Fruit fly (Drosophila melanogaster) whole organism, embryonic: ENCODE measurements around the gene CG14153.

Experiments used
- Awh ChIP-seq: fragments of 200-800 bp; sonication (Bioruptor generic); IDR thresholded peaks from 2 replicates; pipeline ENCODE4, ENCODE4 v1.3.6; 2022; ENCODE audit warnings: missing biosample characterization, missing genetic modification characterization
- BEAF-32 ChIP-seq: fragments of 200-800 bp; sonication (Bioruptor generic); optimal IDR thresholded peaks from 3 replicates; lab custom pipeline; 2017; ENCODE audit warnings: missing biosample characterization, missing genetic modification characterization, mild to moderate bottlenecking, moderate library complexity, missing genetic modification reagents
- CG12155 ChIP-seq: fragments of 200-800 bp; sonication (Bioruptor generic); optimal IDR thresholded peaks from 3 replicates; lab custom pipeline; 2016; ENCODE audit warnings: missing biosample characterization, missing genetic modification characterization
- CG12219 ChIP-seq: fragments of 200-800 bp; sonication (Bioruptor generic); optimal IDR thresholded peaks from 3 replicates; lab custom pipeline; 2018; ENCODE audit warnings: missing biosample characterization, mild to moderate bottlenecking, missing genetic modification characterization
- CG12744 ChIP-seq: fragments of 200-800 bp; sonication (Bioruptor generic); optimal IDR thresholded peaks from 2 replicates; lab custom pipeline; 2016; ENCODE audit warnings: missing biosample characterization, missing genetic modification characterization
- CG15601 ChIP-seq: fragments of 200-800 bp; sonication (Bioruptor generic); optimal IDR thresholded peaks from 3 replicates; lab custom pipeline; 2019; ENCODE audit warnings: missing biosample characterization, mild to moderate bottlenecking, missing genetic modification characterization, moderate library complexity
- CG17361 ChIP-seq: fragments of 200-800 bp; sonication (Bioruptor generic); IDR thresholded peaks from 3 replicates; pipeline ENCODE4 v1.3.6; 2022; ENCODE audit warnings: missing biosample characterization, missing genetic modification characterization
- CG1832 ChIP-seq: fragments of 200-800 bp; sonication (Bioruptor generic); optimal IDR thresholded peaks from 2 replicates; lab custom pipeline; 2017; ENCODE audit warnings: missing biosample characterization, mild to moderate bottlenecking, missing genetic modification characterization, inconsistent platforms
- CG2120 ChIP-seq: fragments of 200-800 bp; sonication (Bioruptor generic); optimal IDR thresholded peaks from 3 replicates; lab custom pipeline; 2016; ENCODE audit warnings: missing biosample characterization, missing genetic modification characterization
- CG2202 ChIP-seq: fragments of 200-800 bp; sonication (Bioruptor generic); optimal IDR thresholded peaks from 2 replicates; lab custom pipeline; 2018; ENCODE audit warnings: missing biosample characterization, mild to moderate bottlenecking, missing genetic modification characterization
- CG2712 ChIP-seq: fragments of 200-800 bp; optimal IDR thresholded peaks from 3 replicates; lab custom pipeline; 2019; ENCODE audit warnings: missing biosample characterization, mild to moderate bottlenecking, missing genetic modification characterization, moderate library complexity
- CG31441 ChIP-seq: fragments of 200-800 bp; sonication (Bioruptor generic); IDR thresholded peaks from 2 replicates; pipeline ENCODE4 v1.3.6; 2022; ENCODE audit warnings: missing biosample characterization, missing genetic modification characterization
- CG32772 ChIP-seq: fragments of 200-800 bp; sonication (Bioruptor generic); IDR thresholded peaks from 2 replicates; pipeline ENCODE4 v1.3.6; 2022; ENCODE audit warnings: missing biosample characterization, missing genetic modification characterization
- CG4282 ChIP-seq: fragments of 200-800 bp; sonication (Bioruptor generic); optimal IDR thresholded peaks from 2 replicates; lab custom pipeline; 2016; ENCODE audit warnings: missing biosample characterization, missing genetic modification characterization
- CG4360 ChIP-seq: fragments of 200-800 bp; sonication (Bioruptor generic); IDR thresholded peaks from 2 replicates; pipeline ENCODE4 v1.3.6; 2022; ENCODE audit warnings: missing biosample characterization, missing genetic modification characterization
- CG5953 ChIP-seq: fragments of 200-800 bp; sonication (Bioruptor generic); IDR thresholded peaks from 2 replicates; pipeline ENCODE4 v1.3.6; 2022; ENCODE audit warnings: missing biosample characterization, missing genetic modification characterization
- CG6654 ChIP-seq: fragments of 200-800 bp; sonication (Bioruptor generic); optimal IDR thresholded peaks from 2 replicates; lab custom pipeline; 2017; ENCODE audit warnings: missing biosample characterization, mild to moderate bottlenecking, missing genetic modification characterization
- CG9817 ChIP-seq: fragments of 200-800 bp; sonication (Bioruptor generic); optimal IDR thresholded peaks from 2 replicates; lab custom pipeline; 2018; ENCODE audit warnings: missing biosample characterization, mild to moderate bottlenecking, missing genetic modification characterization, moderate library complexity
- CG9932 ChIP-seq: fragments of 200-800 bp; sonication (Bioruptor generic); IDR thresholded peaks from 2 replicates; pipeline ENCODE4 v1.3.6; 2022; ENCODE audit warnings: missing biosample characterization, missing genetic modification characterization
- Dip2 ChIP-seq: fragments of 200-800 bp; sonication (Bioruptor generic); IDR thresholded peaks from 2 replicates; pipeline ENCODE4 v1.3.6; 2022; ENCODE audit warnings: missing biosample characterization, missing genetic modification characterization
- Drgx ChIP-seq: fragments of 200-800 bp; sonication (Bioruptor generic); IDR thresholded peaks from 2 replicates; pipeline ENCODE4 v1.3.6; 2022; ENCODE audit warnings: missing biosample characterization, missing genetic modification characterization
- Ets97D ChIP-seq: fragments of 200-800 bp; sonication (Bioruptor generic); optimal IDR thresholded peaks from 3 replicates; lab custom pipeline; 2016; ENCODE audit warnings: missing biosample characterization, missing genetic modification characterization
- Fer3 ChIP-seq: fragments of 200-800 bp; sonication (Bioruptor generic); optimal IDR thresholded peaks from 2 replicates; lab custom pipeline; 2018; ENCODE audit warnings: missing biosample characterization, mild to moderate bottlenecking, missing genetic modification characterization, moderate library complexity
- H15 ChIP-seq: fragments of 200-800 bp; sonication (Bioruptor generic); IDR thresholded peaks from 3 replicates; pipeline ENCODE4 v1.3.6; 2022; ENCODE audit warnings: missing biosample characterization, missing genetic modification characterization
- MBD-R2 ChIP-seq: fragments of 200-800 bp; sonication (Bioruptor generic); IDR thresholded peaks from 2 replicates; pipeline ENCODE4 v1.3.6; 2022; ENCODE audit warnings: missing biosample characterization, missing genetic modification characterization
- Ptx1 ChIP-seq: fragments of 200-800 bp; sonication (Bioruptor generic); IDR thresholded peaks from 2 replicates; pipeline ENCODE4 v1.3.6; 2022; ENCODE audit warnings: missing biosample characterization, missing genetic modification characterization
- Sry-δ ChIP-seq: fragments of 200-800 bp; sonication (Bioruptor generic); optimal IDR thresholded peaks from 2 replicates; lab custom pipeline; 2016; ENCODE audit warnings: missing biosample characterization, missing genetic modification characterization
- Xbp1 ChIP-seq: fragments of 200-800 bp; sonication (Bioruptor generic); optimal IDR thresholded peaks from 3 replicates; lab custom pipeline; 2016; ENCODE audit warnings: missing biosample characterization, mild to moderate bottlenecking, missing genetic modification characterization
- amos ChIP-seq: fragments of 200-800 bp; sonication (Bioruptor generic); IDR thresholded peaks from 2 replicates; pipeline ENCODE4 v1.3.6; 2022; ENCODE audit warnings: missing biosample characterization, missing genetic modification characterization; ENCODE audit not compliant: partially characterized antibody
- bsh ChIP-seq, 2 experiments: fragments of 200-800 bp; sonication (Bioruptor generic); optimal IDR thresholded peaks; 2 replicates each; lab custom pipeline; 2017 to 2018; ENCODE audit warnings: mild to moderate bottlenecking in 2 of 2, missing biosample characterization in 2 of 2, missing genetic modification characterization in 2 of 2, moderate library complexity in 1 of 2
- cg ChIP-seq: fragments of 200-800 bp; sonication (Bioruptor generic); optimal IDR thresholded peaks from 3 replicates; lab custom pipeline; 2019; ENCODE audit warnings: missing biosample characterization, mild to moderate bottlenecking, missing genetic modification characterization, moderate library complexity
- dan ChIP-seq: fragments of 200-800 bp; sonication (Bioruptor generic); IDR thresholded peaks from 2 replicates; pipeline ENCODE4 v1.3.6; 2022; ENCODE audit warnings: missing biosample characterization, missing genetic modification characterization
- dm ChIP-seq: fragments of 200-800 bp; sonication (Bioruptor generic); optimal IDR thresholded peaks from 3 replicates; lab custom pipeline; 2016; ENCODE audit warnings: missing biosample characterization, missing genetic modification characterization
- dmrt99B ChIP-seq: fragments of 200-800 bp; sonication (Bioruptor generic); optimal IDR thresholded peaks from 2 replicates; lab custom pipeline; 2018; ENCODE audit warnings: missing biosample characterization, mild to moderate bottlenecking, missing genetic modification characterization, moderate library complexity
- emc ChIP-seq: fragments of 200-800 bp; sonication (Bioruptor generic); optimal IDR thresholded peaks from 2 replicates; lab custom pipeline; 2016; ENCODE audit warnings: missing biosample characterization, missing genetic modification characterization
- exex ChIP-seq: fragments of 200-800 bp; sonication (Bioruptor generic); optimal IDR thresholded peaks from 4 replicates; lab custom pipeline; 2018; ENCODE audit warnings: missing biosample characterization, mild to moderate bottlenecking, missing genetic modification characterization, moderate library complexity
- eyg ChIP-seq: fragments of 200-800 bp; sonication (Bioruptor generic); optimal IDR thresholded peaks from 3 replicates; lab custom pipeline; 2016; ENCODE audit warnings: missing biosample characterization, missing genetic modification characterization
- fd102C ChIP-seq: fragments of 200-800 bp; sonication (Bioruptor generic); optimal IDR thresholded peaks from 2 replicates; lab custom pipeline; 2018; ENCODE audit warnings: missing biosample characterization, mild to moderate bottlenecking, missing genetic modification characterization, moderate library complexity
- fu2 ChIP-seq: fragments of 200-800 bp; sonication (Bioruptor generic); optimal IDR thresholded peaks from 2 replicates; lab custom pipeline; 2016; ENCODE audit warnings: missing biosample characterization, missing genetic modification characterization
- grau ChIP-seq: fragments of 200-800 bp; optimal IDR thresholded peaks from 3 replicates; lab custom pipeline; 2019; ENCODE audit warnings: missing biosample characterization, mild to moderate bottlenecking, missing genetic modification characterization, moderate library complexity
- hbn ChIP-seq: fragments of 200-800 bp; sonication (Bioruptor generic); IDR thresholded peaks from 2 replicates; pipeline ENCODE4 v1.3.6; 2022; ENCODE audit warnings: missing biosample characterization, missing genetic modification characterization; ENCODE audit not compliant: partially characterized antibody
- insv ChIP-seq, 2 experiments: fragments of 200-800 bp; sonication (Bioruptor generic); optimal IDR thresholded peaks; 3 replicates each; lab custom pipeline; 2016 to 2018; ENCODE audit warnings: missing biosample characterization in 2 of 2, missing genetic modification characterization in 2 of 2
- lbe ChIP-seq: fragments of 200-800 bp; sonication (Bioruptor generic); optimal IDR thresholded peaks from 2 replicates; lab custom pipeline; 2016; ENCODE audit warnings: missing biosample characterization, mild to moderate bottlenecking, missing genetic modification characterization
- luna ChIP-seq: fragments of 200-800 bp; sonication (Bioruptor generic); optimal IDR thresholded peaks from 2 replicates; lab custom pipeline; 2016; ENCODE audit warnings: missing biosample characterization, missing genetic modification characterization
- nerfin-2 ChIP-seq: fragments of 200-800 bp; sonication (Bioruptor generic); IDR thresholded peaks from 2 replicates; pipeline ENCODE4 v1.3.6; 2022; ENCODE audit warnings: missing biosample characterization, missing genetic modification characterization; ENCODE audit not compliant: partially characterized antibody
- org-1 ChIP-seq: fragments of 200-800 bp; sonication (Bioruptor generic); optimal IDR thresholded peaks from 2 replicates; lab custom pipeline; 2017; ENCODE audit warnings: missing biosample characterization, missing genetic modification characterization
- pita ChIP-seq: fragments of 200-800 bp; sonication (Bioruptor generic); optimal IDR thresholded peaks from 2 replicates; lab custom pipeline; 2017; ENCODE audit warnings: missing biosample characterization, mild to moderate bottlenecking, missing genetic modification characterization
- pros ChIP-seq: fragments of 200-800 bp; sonication (Bioruptor generic); optimal IDR thresholded peaks from 3 replicates; lab custom pipeline; 2019; ENCODE audit warnings: missing biosample characterization, mild to moderate bottlenecking, missing genetic modification characterization, moderate library complexity
- sqz ChIP-seq: fragments of 200-800 bp; sonication (Bioruptor generic); optimal IDR thresholded peaks from 3 replicates; lab custom pipeline; 2018; ENCODE audit warnings: missing biosample characterization, mild to moderate bottlenecking, missing genetic modification characterization
- trem ChIP-seq: fragments of 200-800 bp; optimal IDR thresholded peaks from 3 replicates; lab custom pipeline; 2019; ENCODE audit warnings: missing biosample characterization, mild to moderate bottlenecking, missing genetic modification characterization, moderate library complexity
- wdn ChIP-seq: fragments of 200-800 bp; sonication (Bioruptor generic); IDR thresholded peaks from 2 replicates; pipeline ENCODE4 v1.3.6; 2022; ENCODE audit warnings: missing biosample characterization, missing genetic modification characterization

The CG14153 gene

dm6 chr3L:10637819-10638218 lies 5.5 kb upstream of the CG14153 start, which contains the start of gene Cnep1r2 (continued):
- peak; percentile 71 for TF ChIP-seq CG4360 (GFP tag; lab: Robert Waterston, UW)
- TF ChIP-seq Drgx (GFP tag; lab: Robert Waterston, UW): peak; percentile 92
- TF ChIP-seq dm (GFP tag; lab: Kevin White, UChicago): peak; percentile 1
- TF ChIP-seq MBD-R2 (GFP tag; lab: Robert Waterston, UW): peak; percentile 93
- TF ChIP-seq BEAF-32 (GFP tag; lab: Kevin White, UChicago): peak; percentile 4
- TF ChIP-seq fd102C (GFP tag; lab: Kevin White, UChicago): peak; percentile 58
- peak; percentile 96 for TF ChIP-seq CG15601 (tag; lab: Kevin White, UChicago)
- peak; percentile 93 for TF ChIP-seq Awh (GFP tag; lab: Robert Waterston, UW)
- no peak for TF ChIP-seq pita (GFP tag; lab: Kevin White, UChicago)
- peak; percentile 58 for TF ChIP-seq fu2 (GFP tag; lab: Kevin White, UChicago)
- peak; percentile 82 for TF ChIP-seq CG12219
- peak; percentile 95 for TF ChIP-seq sqz
- TF ChIP-seq Dip2 (GFP tag; lab: Robert Waterston, UW): no peak
- TF ChIP-seq CG2202 (tag; lab: Kevin White, UChicago): peak; percentile 93
- TF ChIP-seq nerfin-2 (GFP tag; lab: Robert Waterston, UW): no peak
- TF ChIP-seq CG32772 (GFP tag; lab: Robert Waterston, UW): peak; percentile 97
- TF ChIP-seq CG12155: peak; percentile 91
- no peak for TF ChIP-seq CG12744
- TF ChIP-seq grau (tag; lab: Kevin White, UChicago): peak; percentile 97
- TF ChIP-seq CG17361: peak; percentile 98
- peak; percentile 98 for TF ChIP-seq CG2712
- peak; percentile 96 for TF ChIP-seq Xbp1
- no peak for TF ChIP-seq hbn (GFP tag; lab: Robert Waterston, UW)
- peak; percentile 3 for TF ChIP-seq Sry-δ
- TF ChIP-seq CG5953 (GFP tag; lab: Robert Waterston, UW): peak; percentile 84
- no peak for TF ChIP-seq CG1832
- TF ChIP-seq eyg (GFP tag; lab: Kevin White, UChicago): no peak
- TF ChIP-seq CG9932 (GFP tag; lab: Robert Waterston, UW): peak; percentile 97
- TF ChIP-seq exex (tag; lab: Kevin White, UChicago): peak; percentile 84
- TF ChIP-seq dmrt99B (tag; lab: Kevin White, UChicago): peak; percentile 96
- TF ChIP-seq dan (GFP tag; lab: Robert Waterston, UW): peak; percentile 80
- TF ChIP-seq emc: no peak
- TF ChIP-seq CG2120 (GFP tag; lab: Kevin White, UChicago): peak; percentile 90
- peak; percentile 98 for TF ChIP-seq CG31441 (GFP tag; lab: Robert Waterston, UW)
- peak; percentile 95 for TF ChIP-seq trem (tag; lab: Kevin White, UChicago)
- peak; percentile 79 for TF ChIP-seq CG6654
- TF ChIP-seq luna (GFP tag; lab: Kevin White, UChicago): no peak
- peak; percentile 98 for TF ChIP-seq CG9817 (tag; lab: Kevin White, UChicago)
- TF ChIP-seq bsh (GFP tag; optimal IDR thresholded peaks at IDR 0.05; lab: Kevin White, UChicago): peak; percentile 83 to 97
- peak; percentile 89 for TF ChIP-seq wdn (GFP tag; lab: Robert Waterston, UW)
- peak; percentile 93 for TF ChIP-seq H15 (GFP tag; lab: Robert Waterston, UW)
- peak; percentile 92 for TF ChIP-seq lbe (GFP tag; lab: Kevin White, UChicago)
- TF ChIP-seq cg (GFP tag; lab: Kevin White, UChicago): no peak
- TF ChIP-seq amos (GFP tag; lab: Robert Waterston, UW): no peak
- TF ChIP-seq org-1 (GFP tag; lab: Kevin White, UChicago): peak; percentile 79
- TF ChIP-seq pros (GFP tag; lab: Kevin White, UChicago): peak; percentile 60
- TF ChIP-seq Fer3 (tag; lab: Kevin White, UChicago): peak; percentile 96
- peak in 1 of 2 experiments; percentile 81 for TF ChIP-seq insv (GFP tag; optimal IDR thresholded peaks at IDR 0.05; lab: Kevin White, UChicago)
- TF ChIP-seq Ets97D: peak; percentile 44
- no peak for TF ChIP-seq CG4282 (GFP tag; lab: Kevin White, UChicago)
- TF ChIP-seq Ptx1 (GFP tag; lab: Robert Waterston, UW): peak; percentile 98
